Worm (Caenorhabditis elegans) whole organism, young adult: Measurements from ENCODE around the gene aat-2.

Source experiments
- D2030.7 ChIP-seq: fragments of 200-800 bp; sonication (Bioruptor generic); IDR thresholded peaks from 2 replicates; pipeline ENCODE4 v1.3.6; 2022; ENCODE audit warnings: missing genetic modification reagents, missing genetic modification characterization, missing compliant biosample characterization
- F10E7.11 ChIP-seq: sonication (generic microtip); optimal IDR thresholded peaks from 2 replicates; lab custom pipeline; 2017; ENCODE audit warnings: mild to moderate bottlenecking, missing genetic modification characterization, moderate library complexity, missing compliant biosample characterization
- F37B4.10 ChIP-seq: fragments of 200-800 bp; sonication (Bioruptor generic); IDR thresholded peaks from 2 replicates; pipeline ENCODE4 v1.3.6; 2022; ENCODE audit warnings: missing genetic modification characterization, missing compliant biosample characterization
- F39B2.1 ChIP-seq: fragments of 200-800 bp; sonication (Bioruptor generic); IDR thresholded peaks from 2 replicates; pipeline ENCODE4 v1.3.6; 2022; ENCODE audit warnings: missing genetic modification reagents, missing genetic modification characterization, missing compliant biosample characterization
- F49E8.2 ChIP-seq: sonication (generic microtip); optimal IDR thresholded peaks from 3 replicates; lab custom pipeline; 2017; ENCODE audit warnings: missing genetic modification characterization, mild to moderate bottlenecking, missing compliant biosample characterization, antibody characterized with exemption, moderate library complexity; ENCODE audit not compliant: insufficient read depth
- F57A8.1 ChIP-seq: fragments of 200-800 bp; sonication (Bioruptor generic); optimal IDR thresholded peaks from 2 replicates; lab custom pipeline; 2018; ENCODE audit warnings: mild to moderate bottlenecking, missing genetic modification characterization, moderate library complexity, missing compliant biosample characterization
- K12H6.12 ChIP-seq: fragments of 200-800 bp; sonication (Bioruptor generic); optimal IDR thresholded peaks from 2 replicates; lab custom pipeline; 2018; ENCODE audit warnings: mild to moderate bottlenecking, missing genetic modification characterization, missing compliant biosample characterization
- T07F8.4 ChIP-seq: sonication (generic microtip); optimal IDR thresholded peaks from 2 replicates; lab custom pipeline; 2016; ENCODE audit warnings: mild to moderate bottlenecking, missing genetic modification characterization, moderate library complexity, missing compliant biosample characterization
- T26A5.8 ChIP-seq: sonication (generic microtip); optimal IDR thresholded peaks from 2 replicates; lab custom pipeline; 2016; ENCODE audit warnings: missing genetic modification characterization, missing compliant biosample characterization
- Y53F4B.3 ChIP-seq: fragments of 200-800 bp; sonication (Bioruptor generic); IDR thresholded peaks from 2 replicates; pipeline ENCODE4 v1.3.6; 2022; ENCODE audit warnings: missing genetic modification reagents, missing genetic modification characterization, missing compliant biosample characterization
- ama-1 ChIP-seq, 3 experiments: fragments of 150-350 bp in 1 of 3; sonication (generic microtip) in 2 of 3; optimal IDR thresholded peaks; 2 replicates each; lab custom pipeline; 2014 to 2018; ENCODE audit warnings: missing biosample characterization in 2 of 3, missing genetic modification characterization in 2 of 3, missing genetic modification reagents in 2 of 3
- aptf-3 ChIP-seq: fragments of 200-800 bp; sonication (Bioruptor generic); IDR thresholded peaks from 2 replicates; pipeline ENCODE4 v1.3.6; 2022; ENCODE audit warnings: missing genetic modification characterization, missing compliant biosample characterization
- athp-1 ChIP-seq: sonication (generic microtip); optimal IDR thresholded peaks from 2 replicates; lab custom pipeline; 2017; ENCODE audit warnings: mild to moderate bottlenecking, missing genetic modification characterization, missing compliant biosample characterization
- bed-1 ChIP-seq: fragments of 200-800 bp; sonication (Bioruptor generic); IDR thresholded peaks from 2 replicates; pipeline ENCODE4 v1.3.6; 2022; ENCODE audit warnings: missing genetic modification reagents, missing genetic modification characterization, missing compliant biosample characterization
- bed-2 ChIP-seq: fragments of 200-800 bp; sonication (Bioruptor generic); IDR thresholded peaks from 2 replicates; pipeline ENCODE4 v1.3.6; 2022; ENCODE audit warnings: missing genetic modification reagents, missing genetic modification characterization, missing compliant biosample characterization
- cebp-1 ChIP-seq, 2 experiments: fragments of 200-800 bp in 1 of 2; sonication (Bioruptor generic) in 1 of 2; sonication (generic microtip) in 1 of 2; IDR thresholded peaks in 1 of 2; optimal IDR thresholded peaks in 1 of 2; 2 replicates each; pipeline versions ENCODE4 v1.3.6 to Lab custom; 2017 to 2022; ENCODE audit warnings: missing compliant biosample characterization in 2 of 2, missing genetic modification characterization in 2 of 2, mild to moderate bottlenecking in 1 of 2, missing genetic modification reagents in 1 of 2, moderate library complexity in 1 of 2
- ceh-91 ChIP-seq: fragments of 200-800 bp; sonication (Bioruptor generic); IDR thresholded peaks from 2 replicates; pipeline ENCODE4 v1.3.6; 2022; ENCODE audit warnings: missing genetic modification reagents, missing genetic modification characterization, missing compliant biosample characterization
- dox-1 ChIP-seq: fragments of 200-800 bp; sonication (Bioruptor generic); IDR thresholded peaks from 2 replicates; pipeline ENCODE4 v1.3.6; 2022; ENCODE audit warnings: missing genetic modification reagents, missing genetic modification characterization, missing compliant biosample characterization
- egl-44 ChIP-seq: fragments of 200-800 bp; sonication (Bioruptor generic); IDR thresholded peaks from 2 replicates; pipeline ENCODE4 v1.3.6; 2022; ENCODE audit warnings: missing genetic modification reagents, missing genetic modification characterization, missing compliant biosample characterization
- gei-17 ChIP-seq: fragments of 200-800 bp; sonication (Bioruptor generic); optimal IDR thresholded peaks from 2 replicates; lab custom pipeline; 2018; ENCODE audit warnings: mild to moderate bottlenecking, missing genetic modification characterization, missing compliant biosample characterization
- lag-1 ChIP-seq: fragments of 200-800 bp; sonication (Bioruptor generic); IDR thresholded peaks from 2 replicates; pipeline ENCODE4 v1.3.6; 2022; ENCODE audit warnings: missing genetic modification reagents, missing genetic modification characterization, missing compliant biosample characterization
- let-526 ChIP-seq: fragments of 200-800 bp; sonication (Bioruptor generic); IDR thresholded peaks from 2 replicates; pipeline ENCODE4 v1.3.6; 2022; ENCODE audit warnings: missing genetic modification reagents, missing genetic modification characterization, missing compliant biosample characterization
- let-607 ChIP-seq, 2 experiments: fragments of 200-800 bp in 1 of 2; sonication (Bioruptor generic) in 1 of 2; sonication (generic microtip) in 1 of 2; optimal IDR thresholded peaks; 2 replicates each; lab custom pipeline; 2016 to 2018; ENCODE audit warnings: mild to moderate bottlenecking in 2 of 2, missing compliant biosample characterization in 2 of 2, missing genetic modification characterization in 2 of 2, moderate library complexity in 2 of 2, missing genotype in 1 of 2
- lsy-27 ChIP-seq: sonication (generic microtip); optimal IDR thresholded peaks from 2 replicates; lab custom pipeline; 2017; ENCODE audit warnings: missing genetic modification characterization, mild to moderate bottlenecking, missing compliant biosample characterization, antibody characterized with exemption, missing genotype, borderline replicate concordance; ENCODE audit not compliant: insufficient read depth
- madf-3 ChIP-seq: fragments of 200-800 bp; sonication (Bioruptor generic); IDR thresholded peaks from 2 replicates; pipeline ENCODE4 v1.3.6; 2022; ENCODE audit warnings: missing genetic modification reagents, missing genetic modification characterization, missing compliant biosample characterization
- mcd-1 ChIP-seq: fragments of 200-800 bp; sonication (Bioruptor generic); IDR thresholded peaks from 2 replicates; pipeline ENCODE4 v1.3.6; 2022; ENCODE audit warnings: missing genetic modification reagents, missing genetic modification characterization, missing compliant biosample characterization
- nfya-1 ChIP-seq: sonication (generic microtip); optimal IDR thresholded peaks from 2 replicates; lab custom pipeline; 2017; ENCODE audit warnings: antibody characterized with exemption, missing compliant biosample characterization, missing genetic modification characterization, borderline replicate concordance; ENCODE audit not compliant: insufficient read depth
- nhr-120 ChIP-seq: fragments of 200-800 bp; sonication (Bioruptor generic); IDR thresholded peaks from 2 replicates; pipeline ENCODE4 v1.3.6; 2022; ENCODE audit warnings: missing genetic modification characterization, missing compliant biosample characterization
- nhr-179 ChIP-seq: sonication (generic microtip); optimal IDR thresholded peaks from 2 replicates; lab custom pipeline; 2016; ENCODE audit warnings: mild to moderate bottlenecking, missing genetic modification characterization, missing compliant biosample characterization
- nhr-90 ChIP-seq: sonication (generic microtip); optimal IDR thresholded peaks from 2 replicates; lab custom pipeline; 2016; ENCODE audit warnings: missing genotype, mild to moderate bottlenecking, missing genetic modification characterization, missing compliant biosample characterization
- pbrm-1 ChIP-seq: fragments of 200-800 bp; sonication (Bioruptor generic); IDR thresholded peaks from 2 replicates; pipeline ENCODE4 v1.3.6; 2022; ENCODE audit warnings: missing genetic modification reagents, missing genetic modification characterization, missing compliant biosample characterization
- sdz-38 ChIP-seq: sonication (generic microtip); optimal IDR thresholded peaks from 2 replicates; lab custom pipeline; 2016; ENCODE audit warnings: missing genotype, missing genetic modification characterization, missing compliant biosample characterization
- sea-2 ChIP-seq: fragments of 200-800 bp; sonication (Bioruptor generic); IDR thresholded peaks from 2 replicates; pipeline ENCODE4 v1.3.6; 2022; ENCODE audit warnings: missing genetic modification characterization, missing compliant biosample characterization
- snpc-1.1 ChIP-seq: sonication (generic microtip); optimal IDR thresholded peaks from 2 replicates; lab custom pipeline; 2017; ENCODE audit warnings: missing genetic modification characterization, mild to moderate bottlenecking, missing compliant biosample characterization, antibody characterized with exemption, moderate library complexity, missing genotype, missing genetic modification reagents; ENCODE audit not compliant: insufficient read depth
- somi-1 ChIP-seq: fragments of 200-800 bp; sonication (Bioruptor generic); optimal IDR thresholded peaks from 2 replicates; lab custom pipeline; 2018; ENCODE audit warnings: mild to moderate bottlenecking, missing genetic modification characterization, missing compliant biosample characterization
- sptf-2 ChIP-seq: fragments of 200-800 bp; sonication (Bioruptor generic); optimal IDR thresholded peaks from 2 replicates; lab custom pipeline; 2018; ENCODE audit warnings: mild to moderate bottlenecking, missing genetic modification characterization, missing compliant biosample characterization
- tbx-9 ChIP-seq: sonication (generic microtip); optimal IDR thresholded peaks from 2 replicates; lab custom pipeline; 2016; ENCODE audit warnings: borderline replicate concordance, missing genetic modification characterization, inconsistent platforms, missing compliant biosample characterization
- tlf-1 ChIP-seq: fragments of 200-800 bp; sonication (Bioruptor generic); optimal IDR thresholded peaks from 2 replicates; lab custom pipeline; 2018; ENCODE audit warnings: mild to moderate bottlenecking, missing genetic modification characterization, missing compliant biosample characterization
- unc-62 ChIP-seq: fragments of 150-350 bp; optimal IDR thresholded peaks from 2 replicates; lab custom pipeline; 2014; ENCODE audit warnings: missing biosample characterization, missing genetic modification reagents, missing genetic modification characterization
- zim-3 ChIP-seq: sonication (generic microtip); optimal IDR thresholded peaks from 2 replicates; lab custom pipeline; 2017; ENCODE audit warnings: mild to moderate bottlenecking, missing genetic modification characterization, moderate library complexity, missing compliant biosample characterization

Gene aat-2

ce11 chrV:9272624-9273023 is 26.5 kb upstream of the aat-2 start:
- TF ChIP-seq nhr-90: no peak
- no peak for TF ChIP-seq nhr-120
- TF ChIP-seq nhr-179 (tag; lab: Kevin White, UChicago): no peak
- TF ChIP-seq T26A5.8 (tag; lab: Kevin White, UChicago): no peak
- TF ChIP-seq F49E8.2 (tag; lab: Kevin White, UChicago): no peak
- no peak for TF ChIP-seq madf-3
- no peak for TF ChIP-seq F10E7.11 (tag; lab: Kevin White, UChicago)

- TF ChIP-seq tlf-1: no peak
- TF ChIP-seq sea-2 (GFP tag; lab: Robert Waterston, UW): no peak
- no peak for TF ChIP-seq F57A8.1 (GFP tag; lab: Kevin White, UChicago)
- TF ChIP-seq ceh-91: no peak
- TF ChIP-seq tbx-9: no peak
- no peak for TF ChIP-seq athp-1
- no peak for TF ChIP-seq dox-1 (GFP tag; lab: Robert Waterston, UW)
- no peak for TF ChIP-seq zim-3 (tag; lab: Kevin White, UChicago)
- no peak for TF ChIP-seq let-526 (GFP tag; lab: Robert Waterston, UW)
- no peak for TF ChIP-seq F37B4.10 (GFP tag; lab: Robert Waterston, UW)
- no peak for TF ChIP-seq ama-1 (optimal IDR thresholded peaks at IDR 0.05; lab: Kevin White, UChicago)
- TF ChIP-seq ama-1 (GFP tag; optimal IDR thresholded peaks at IDR 0.05; lab: Kevin White, UChicago): no peak
- TF ChIP-seq gei-17 (GFP tag; lab: Kevin White, UChicago): no peak
- no peak for TF ChIP-seq sptf-2 (GFP tag; lab: Kevin White, UChicago)
- no peak for TF ChIP-seq bed-1 (GFP tag; lab: Robert Waterston, UW)
- no peak for TF ChIP-seq sdz-38
Measured at ce11 chrV:9271835-9272234, 25.7 kb upstream of the aat-2 start.

ce11 chrV:9270442-9270841 is 24.3 kb upstream of the aat-2 start:
- TF ChIP-seq somi-1 (GFP tag; lab: Kevin White, UChicago) (peak; percentile 25), unc-62 (GFP tag; lab: Kevin White, UChicago) (no peak), nfya-1 (tag; lab: Kevin White, UChicago) (no peak), cebp-1 (GFP tag; IDR thresholded peaks at IDR 0.05; lab: Robert Waterston, UW) (no peak), cebp-1 (tag; optimal IDR thresholded peaks at IDR 0.05; lab: Kevin White, UChicago) (no peak), pbrm-1 (GFP tag; lab: Robert Waterston, UW) (no peak), F39B2.1 (GFP tag; lab: Robert Waterston, UW) (no peak), egl-44 (no peak), lsy-27 (tag; lab: Kevin White, UChicago) (no peak), K12H6.12 (tag; lab: Kevin White, UChicago) (peak; percentile 6), athp-1 (no peak)
- TF ChIP-seq, all 124 proteins: peak for 2

- no peak for TF ChIP-seq snpc-1.1 (tag; lab: Kevin White, UChicago)
- TF ChIP-seq bed-2: no peak
- TF ChIP-seq Y53F4B.3 (GFP tag; lab: Robert Waterston, UW): no peak
- TF ChIP-seq let-607 (tag; optimal IDR thresholded peaks at IDR 0.05; lab: Kevin White, UChicago): no peak
- no peak for TF ChIP-seq cebp-1 (GFP tag; IDR thresholded peaks at IDR 0.05; lab: Robert Waterston, UW)
- no peak for TF ChIP-seq cebp-1 (tag; optimal IDR thresholded peaks at IDR 0.05; lab: Kevin White, UChicago)
- TF ChIP-seq aptf-3 (GFP tag; lab: Robert Waterston, UW): no peak
- TF ChIP-seq D2030.7 (GFP tag; lab: Robert Waterston, UW): no peak
- TF ChIP-seq lag-1 (GFP tag; lab: Robert Waterston, UW): no peak
- TF ChIP-seq T07F8.4 (tag; lab: Kevin White, UChicago): no peak
- TF ChIP-seq T26A5.8 (tag; lab: Kevin White, UChicago): no peak
- no peak for TF ChIP-seq mcd-1
Measured at ce11 chrV:9268202-9268601, 22.0 kb upstream of the aat-2 start.
